Worm (Caenorhabditis elegans) whole organism, L2 larva: ENCODE data around the gene ubq-2.

Source experiments
- F13H6.1 ChIP-seq: sonication (generic microtip); optimal IDR thresholded peaks from 2 replicates; lab custom pipeline; 2016; ENCODE audit warnings: missing genetic modification characterization, missing compliant biosample characterization
- R02D3.7 ChIP-seq: fragments of 150-350 bp; optimal IDR thresholded peaks from 2 replicates; lab custom pipeline; 2014; ENCODE audit warnings: missing biosample characterization, missing genetic modification characterization
- Y55F3AM.14 ChIP-seq: fragments of 200-800 bp; sonication (Bioruptor generic); optimal IDR thresholded peaks from 2 replicates; lab custom pipeline; 2018; ENCODE audit warnings: mild to moderate bottlenecking, missing genetic modification characterization, missing compliant biosample characterization
- ZK546.5 ChIP-seq: sonication (generic microtip); optimal IDR thresholded peaks from 2 replicates; lab custom pipeline; 2017; ENCODE audit warnings: missing biosample characterization, missing genetic modification characterization
- alr-1 ChIP-seq: fragments of 150-350 bp; optimal IDR thresholded peaks from 2 replicates; lab custom pipeline; 2014; ENCODE audit warnings: missing biosample characterization, missing genetic modification characterization
- aly-2 ChIP-seq: fragments of 150-350 bp; optimal IDR thresholded peaks from 2 replicates; lab custom pipeline; 2014; ENCODE audit warnings: missing biosample characterization, missing genetic modification characterization
- ama-1 ChIP-seq: fragments of 150-350 bp; optimal IDR thresholded peaks from 2 replicates; lab custom pipeline; 2018; ENCODE audit warnings: inconsistent platforms
- blmp-1 ChIP-seq: sonication (generic microtip); optimal IDR thresholded peaks from 2 replicates; lab custom pipeline; 2017; ENCODE audit warnings: missing genetic modification characterization, mild to moderate bottlenecking, missing compliant biosample characterization, antibody characterized with exemption, moderate library complexity; ENCODE audit not compliant: insufficient read depth
- ceh-16 ChIP-seq: fragments of 150-350 bp; optimal IDR thresholded peaks from 2 replicates; lab custom pipeline; 2014; ENCODE audit warnings: missing biosample characterization, missing genetic modification characterization
- ceh-82 ChIP-seq: fragments of 150-350 bp; optimal IDR thresholded peaks from 2 replicates; lab custom pipeline; 2014; ENCODE audit warnings: missing biosample characterization, missing genetic modification characterization
- crh-2 ChIP-seq: sonication (generic microtip); optimal IDR thresholded peaks from 2 replicates; lab custom pipeline; 2017; ENCODE audit warnings: missing biosample characterization, missing genetic modification characterization
- dmd-4 ChIP-seq: sonication (generic microtip); optimal IDR thresholded peaks from 2 replicates; lab custom pipeline; 2017; ENCODE audit warnings: missing biosample characterization, missing genetic modification characterization
- egl-27 ChIP-seq: sonication (generic microtip); optimal IDR thresholded peaks from 3 replicates; lab custom pipeline; 2017; ENCODE audit warnings: missing biosample characterization, missing genetic modification reagents, missing genetic modification characterization
- elt-3 ChIP-seq: sonication (generic microtip); optimal IDR thresholded peaks from 2 replicates; lab custom pipeline; 2017; ENCODE audit warnings: missing biosample characterization, missing genetic modification characterization
- fos-1 ChIP-seq: fragments of 150-350 bp; optimal IDR thresholded peaks from 2 replicates; lab custom pipeline; 2014; ENCODE audit warnings: missing biosample characterization, missing genetic modification characterization
- gmeb-1 ChIP-seq: fragments of 150-350 bp; optimal IDR thresholded peaks from 2 replicates; lab custom pipeline; 2014; ENCODE audit warnings: missing biosample characterization, missing genetic modification characterization
- lin-11 ChIP-seq: fragments of 150-350 bp; sonication (generic microtip); optimal IDR thresholded peaks from 2 replicates; lab custom pipeline; 2014; ENCODE audit warnings: missing biosample characterization, missing genetic modification characterization, inconsistent platforms, mixed read lengths
- lin-13 ChIP-seq: fragments of 150-350 bp; optimal IDR thresholded peaks from 2 replicates; lab custom pipeline; 2014; ENCODE audit warnings: missing biosample characterization, missing genetic modification reagents, missing genetic modification characterization
- lin-39 ChIP-seq: fragments of 150-350 bp; optimal IDR thresholded peaks from 2 replicates; lab custom pipeline; 2014; ENCODE audit warnings: missing biosample characterization, missing genetic modification reagents, missing genetic modification characterization
- lsy-2 ChIP-seq, 2 experiments: fragments of 150-350 bp in 1 of 2; sonication (generic microtip) in 1 of 2; optimal IDR thresholded peaks; 2 replicates each; lab custom pipeline; 2014 to 2017; ENCODE audit warnings: missing biosample characterization in 2 of 2, missing genetic modification characterization in 2 of 2
- mab-5 ChIP-seq: fragments of 150-350 bp; optimal IDR thresholded peaks from 2 replicates; lab custom pipeline; 2014; ENCODE audit warnings: missing biosample characterization, missing genetic modification characterization
- mbf-1 ChIP-seq: sonication (generic microtip); optimal IDR thresholded peaks from 2 replicates; lab custom pipeline; 2017; ENCODE audit warnings: missing biosample characterization, missing genetic modification characterization
- mdl-1 ChIP-seq, 2 experiments: fragments of 150-350 bp in 1 of 2; sonication (generic microtip) in 1 of 2; optimal IDR thresholded peaks; 2 replicates each; lab custom pipeline; 2017; ENCODE audit warnings: missing biosample characterization in 2 of 2, missing genetic modification characterization in 2 of 2
- nhr-10 ChIP-seq: sonication (generic microtip); optimal IDR thresholded peaks from 2 replicates; lab custom pipeline; 2017; ENCODE audit warnings: missing biosample characterization, missing genetic modification characterization
- nhr-21 ChIP-seq: fragments of 150-350 bp; optimal IDR thresholded peaks from 2 replicates; lab custom pipeline; 2014; ENCODE audit warnings: missing biosample characterization, missing genetic modification characterization
- nhr-237 ChIP-seq: fragments of 150-350 bp; optimal IDR thresholded peaks from 2 replicates; lab custom pipeline; 2014; ENCODE audit warnings: missing biosample characterization, missing genetic modification characterization
- nhr-25 ChIP-seq: fragments of 150-350 bp; sonication (generic microtip); optimal IDR thresholded peaks from 3 replicates; lab custom pipeline; 2014; ENCODE audit warnings: missing biosample characterization, missing genetic modification characterization
- nhr-6 ChIP-seq: fragments of 150-350 bp; optimal IDR thresholded peaks from 2 replicates; lab custom pipeline; 2014; ENCODE audit warnings: missing biosample characterization, missing genetic modification characterization
- nhr-77 ChIP-seq: fragments of 150-350 bp; optimal IDR thresholded peaks from 2 replicates; lab custom pipeline; 2014; ENCODE audit warnings: missing biosample characterization, missing genetic modification characterization
- peb-1 ChIP-seq: fragments of 150-350 bp; optimal IDR thresholded peaks from 2 replicates; lab custom pipeline; 2014; ENCODE audit warnings: missing biosample characterization, missing genetic modification characterization
- skn-1 ChIP-seq: sonication (generic microtip); optimal IDR thresholded peaks from 2 replicates; lab custom pipeline; 2017; ENCODE audit warnings: missing biosample characterization, missing genetic modification characterization
- sma-3 ChIP-seq: sonication (generic microtip); optimal IDR thresholded peaks from 2 replicates; lab custom pipeline; 2016; ENCODE audit warnings: missing genetic modification reagents, missing genetic modification characterization, missing compliant biosample characterization
- sma-9 ChIP-seq, 2 experiments: fragments of 150-350 bp in 1 of 2; sonication (generic microtip) in 1 of 2; optimal IDR thresholded peaks; 2 replicates each; lab custom pipeline; 2014 to 2016; ENCODE audit warnings: missing genetic modification characterization in 2 of 2, mild to moderate bottlenecking in 1 of 2, missing biosample characterization in 1 of 2, missing compliant biosample characterization in 1 of 2, missing genetic modification reagents in 1 of 2, moderate library complexity in 1 of 2
- snpc-4 ChIP-seq: fragments of 150-350 bp; optimal IDR thresholded peaks from 2 replicates; lab custom pipeline; 2014; ENCODE audit warnings: missing biosample characterization, missing genetic modification characterization
- unc-39 ChIP-seq: fragments of 150-350 bp; optimal IDR thresholded peaks from 2 replicates; lab custom pipeline; 2014; ENCODE audit warnings: missing biosample characterization, missing genetic modification characterization
- unc-55 ChIP-seq: fragments of 150-350 bp; sonication (generic microtip); optimal IDR thresholded peaks from 3 replicates; lab custom pipeline; 2014; ENCODE audit warnings: missing biosample characterization, missing genetic modification reagents, missing genetic modification characterization
- ztf-11 ChIP-seq: sonication (generic microtip); optimal IDR thresholded peaks from 2 replicates; lab custom pipeline; 2017; ENCODE audit warnings: missing biosample characterization, missing genetic modification characterization
- ztf-4 ChIP-seq: fragments of 150-350 bp; optimal IDR thresholded peaks from 2 replicates; lab custom pipeline; 2014; ENCODE audit warnings: missing biosample characterization, missing genetic modification characterization

Gene ubq-2

ce11 chrIII:13027949-13028348, 49.6 kb upstream of the ubq-2 start:
- no peak for TF ChIP-seq mbf-1 (tag; lab: Kevin White, UChicago)
- TF ChIP-seq ZK546.5: no peak
- no peak for TF ChIP-seq nhr-25 (tag; lab: Kevin White, UChicago)
- no peak for TF ChIP-seq unc-55 (GFP tag; lab: Kevin White, UChicago)
- no peak for TF ChIP-seq sma-3
- TF ChIP-seq, all 48 proteins: peak for 0

- peak; percentile 4 for TF ChIP-seq sma-9 (GFP tag; optimal IDR thresholded peaks at IDR 0.05; lab: Kevin White, UChicago)
- TF ChIP-seq sma-9 (tag; optimal IDR thresholded peaks at IDR 0.05; lab: Kevin White, UChicago): no peak
- peak; percentile 64 for TF ChIP-seq fos-1 (tag; lab: Kevin White, UChicago)
- TF ChIP-seq unc-55 (GFP tag; lab: Kevin White, UChicago): no peak
- no peak for TF ChIP-seq nhr-10 (tag; lab: Kevin White, UChicago)
- no peak for TF ChIP-seq ceh-82 (tag; lab: Kevin White, UChicago)
- TF ChIP-seq lin-11 (tag; lab: Kevin White, UChicago): no peak
- TF ChIP-seq, all 48 proteins: peak for 2
Observed at ce11 chrIII:13024281-13024680, 46.0 kb upstream of the ubq-2 start, which contains the start of gene cyp-13A12. TSS of gene cyp-13A12 (plus strand) at chrIII:13024547.

ce11 chrIII:13020741-13021140, 42.4 kb upstream of the ubq-2 start, which contains the start of gene cyp-13A11:
TSS of gene cyp-13A11 (plus strand) at chrIII:13021006.
- TF ChIP-seq F13H6.1 (tag; lab: Kevin White, UChicago) (no peak), lsy-2 (tag; optimal IDR thresholded peaks at IDR 0.05; lab: Kevin White, UChicago) (no peak), sma-3 (no peak), ztf-4 (tag; lab: Kevin White, UChicago) (no peak), lin-11 (tag; lab: Kevin White, UChicago) (no peak), blmp-1 (tag; lab: Kevin White, UChicago) (no peak), lin-13 (GFP tag; lab: Kevin White, UChicago) (no peak), ceh-82 (tag; lab: Kevin White, UChicago) (no peak), nhr-237 (tag; lab: Kevin White, UChicago) (no peak), gmeb-1 (tag; lab: Kevin White, UChicago) (no peak), mab-5 (no peak), snpc-4 (tag; lab: Kevin White, UChicago) (no peak), crh-2 (tag; lab: Kevin White, UChicago) (no peak), dmd-4 (tag; lab: Kevin White, UChicago) (no peak), Y55F3AM.14 (GFP tag; lab: Kevin White, UChicago) (no peak), peb-1 (tag; lab: Kevin White, UChicago) (no peak), ZK546.5 (no peak)

ce11 chrIII:13019547-13020098, 41.3 kb upstream of the ubq-2 start:
- no peak for TF ChIP-seq nhr-21 (tag; lab: Kevin White, UChicago)

- TF ChIP-seq nhr-21 (tag; lab: Kevin White, UChicago) (peak; percentile 29), Y55F3AM.14 (GFP tag; lab: Kevin White, UChicago) (no peak), sma-3 (peak; percentile 2)
Observed at ce11 chrIII:13018619-13019018, 40.3 kb upstream of the ubq-2 start, which contains the start of gene col-98. TSS of gene col-98 (plus strand) at chrIII:13019008.

- TF ChIP-seq ceh-82 (tag; lab: Kevin White, UChicago) (no peak), mab-5 (no peak), R02D3.7 (tag; lab: Kevin White, UChicago) (no peak), nhr-6 (tag; lab: Kevin White, UChicago) (peak; percentile 15), sma-9 (GFP tag; optimal IDR thresholded peaks at IDR 0.05; lab: Kevin White, UChicago) (no peak), sma-9 (tag; optimal IDR thresholded peaks at IDR 0.05; lab: Kevin White, UChicago) (no peak), ceh-16 (no peak), aly-2 (tag; lab: Kevin White, UChicago) (no peak), gmeb-1 (tag; lab: Kevin White, UChicago) (peak; percentile 52), nhr-10 (tag; lab: Kevin White, UChicago) (no peak), sma-3 (no peak), lsy-2 (tag; optimal IDR thresholded peaks at IDR 0.05; lab: Kevin White, UChicago) (peak; percentile 38 to 48), ama-1 (lab: Kevin White, UChicago) (no peak), unc-39 (tag; lab: Kevin White, UChicago) (no peak), skn-1 (tag; lab: Kevin White, UChicago) (no peak), ztf-11 (tag; lab: Kevin White, UChicago) (no peak), ZK546.5 (no peak), elt-3 (no peak), lin-11 (tag; lab: Kevin White, UChicago) (peak; percentile 21), lin-13 (GFP tag; lab: Kevin White, UChicago) (peak; percentile 62), egl-27 (tag; lab: Kevin White, UChicago) (no peak), alr-1 (no peak), dmd-4 (tag; lab: Kevin White, UChicago) (no peak), nhr-77 (tag; lab: Kevin White, UChicago) (no peak), ztf-4 (tag; lab: Kevin White, UChicago) (no peak), lin-39 (tag; lab: Kevin White, UChicago) (no peak), Y55F3AM.14 (GFP tag; lab: Kevin White, UChicago) (no peak), unc-55 (GFP tag; lab: Kevin White, UChicago) (peak; percentile 31), mdl-1 (tag; optimal IDR thresholded peaks at IDR 0.05; lab: Kevin White, UChicago) (no peak), blmp-1 (tag; lab: Kevin White, UChicago) (no peak)
Observed at ce11 chrIII:13015754-13016317, 37.5 kb upstream of the ubq-2 start.
